Fruit fly (Drosophila melanogaster): ENCODE data around the gene mrn.

mrn gene

DNA sequence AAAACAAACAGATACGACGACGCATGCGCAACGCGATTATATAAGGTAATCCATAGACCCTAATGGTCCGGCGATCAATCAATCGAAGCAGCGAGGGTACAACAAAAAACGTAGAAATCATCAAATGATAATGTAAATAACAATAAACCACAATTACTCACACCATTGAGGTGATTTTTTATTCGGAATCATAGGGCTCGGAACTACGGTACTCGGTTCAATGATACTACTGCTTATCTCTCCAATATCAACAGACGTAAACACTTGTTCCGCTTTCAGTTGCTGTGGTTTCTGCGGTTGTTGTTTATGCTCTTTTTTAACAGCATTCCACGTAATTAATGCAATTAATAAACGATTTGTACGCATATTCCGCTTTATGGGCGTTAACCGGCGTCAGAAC lies 17.6 kb upstream of the mrn start (continued):
- TF ChIP-seq slbo (GFP tag; IDR thresholded peaks at IDR 0.05) (no peak), da (GFP tag; optimal IDR thresholded peaks at IDR 0.05) (no peak), peb (GFP tag; IDR thresholded peaks at IDR 0.05) (no peak), Camta (GFP tag; optimal IDR thresholded peaks at IDR 0.05) (no peak), CG13424 (tag; optimal IDR thresholded peaks at IDR 0.05) (no peak), HLH4C (GFP tag; IDR thresholded peaks at IDR 0.05; ENCODE audit: partially characterized antibody) (no peak), sens-2 (GFP tag; IDR thresholded peaks at IDR 0.05) (no peak), YL-1 (GFP tag; optimal IDR thresholded peaks at IDR 0.05) (no peak), onecut (GFP tag; IDR thresholded peaks at IDR 0.05) (0 out of 2 replicates have a peak, but pooled peaks have one; percentile 24), B-H2 (GFP tag; optimal IDR thresholded peaks at IDR 0.05) (no peak), CG8944 (GFP tag; optimal IDR thresholded peaks at IDR 0.05) (no peak), Bgb (GFP tag; IDR thresholded peaks at IDR 0.05; ENCODE audit: partially characterized antibody) (no peak), CG4707 (GFP tag; optimal IDR thresholded peaks at IDR 0.05) (no peak), Spps (tag; optimal IDR thresholded peaks at IDR 0.05) (no peak), CG11456 (GFP tag; IDR thresholded peaks at IDR 0.05) (no peak), Tbp (GFP tag; optimal IDR thresholded peaks at IDR 0.05) (no peak), CG7928 (GFP tag; optimal IDR thresholded peaks at IDR 0.05) (no peak), zfh1 (GFP tag; IDR thresholded peaks at IDR 0.05) (no peak), CG10959 (GFP tag; IDR thresholded peaks at IDR 0.05) (no peak), CG5245 (GFP tag; optimal IDR thresholded peaks at IDR 0.05) (no peak), CG10543 (GFP tag; optimal IDR thresholded peaks at IDR 0.05) (peak; percentile 19), MESR4 (GFP tag; optimal IDR thresholded peaks at IDR 0.05) (no peak), gem (tag; optimal IDR thresholded peaks at IDR 0.05) (no peak), CG2875 (GFP tag; optimal IDR thresholded peaks at IDR 0.05) (no peak), usp (GFP tag; optimal IDR thresholded peaks at IDR 0.05) (no peak), bsh (GFP tag; optimal IDR thresholded peaks at IDR 0.05) (no peak), CG2199 (GFP tag; IDR thresholded peaks at IDR 0.05) (no peak), CG17829 (tag; optimal IDR thresholded peaks at IDR 0.05) (no peak), salm (tag; optimal IDR thresholded peaks at IDR 0.05) (no peak), CG2712 (tag; optimal IDR thresholded peaks at IDR 0.05) (no peak), Mes4 (GFP tag; optimal IDR thresholded peaks at IDR 0.05) (no peak), CG13287 (GFP tag; IDR thresholded peaks at IDR 0.05; ENCODE audit: partially characterized antibody) (no peak), wek (GFP tag; optimal IDR thresholded peaks at IDR 0.05) (peak; percentile 25), CHES-1-like (GFP tag; optimal IDR thresholded peaks at IDR 0.05) (no peak), CG10209 (GFP tag; optimal IDR thresholded peaks at IDR 0.05) (no peak), CG12071 (GFP tag; optimal IDR thresholded peaks at IDR 0.05) (no peak), knrl (GFP tag; IDR thresholded peaks at IDR 0.05; ENCODE audit: partially characterized antibody) (no peak), CG42726 (GFP tag; IDR thresholded peaks at IDR 0.05; ENCODE audit: partially characterized antibody) (no peak), Fer1 (GFP tag; optimal IDR thresholded peaks at IDR 0.05) (peak; percentile 12), CG12769 (tag; optimal IDR thresholded peaks at IDR 0.05) (no peak), schlank (tag; optimal IDR thresholded peaks at IDR 0.05) (no peak), CG3995 (GFP tag; optimal IDR thresholded peaks at IDR 0.05) (no peak), CG3163 (GFP tag; optimal IDR thresholded peaks at IDR 0.05) (no peak), CG12299 (tag; optimal IDR thresholded peaks at IDR 0.05) (no peak), br (optimal IDR thresholded peaks at IDR 0.05) (no peak), CG4730 (GFP tag; IDR thresholded peaks at IDR 0.05) (no peak), tx (GFP tag; optimal IDR thresholded peaks at IDR 0.05) (no peak), klu (GFP tag; IDR thresholded peaks at IDR 0.05) (no peak), B-H1 (GFP tag; IDR thresholded peaks at IDR 0.05) (no peak), oc (tag; optimal IDR thresholded peaks at IDR 0.05) (peak; percentile 39), Mad (GFP tag; optimal IDR thresholded peaks at IDR 0.05) (no peak), Xrp1 (GFP tag; IDR thresholded peaks at IDR 0.05) (no peak)

Data from whole organism, embryonic.